Worm (Caenorhabditis elegans) whole organism, late embryonic: ENCODE results near the gene srh-87.

Source experiments
- F13H6.1 ChIP-seq: sonication (generic microtip); optimal IDR thresholded peaks from 2 replicates; lab custom pipeline; 2016; ENCODE audit warnings: missing genetic modification characterization, missing compliant biosample characterization
- K02D7.2 ChIP-seq: sonication (generic microtip); optimal IDR thresholded peaks from 2 replicates; lab custom pipeline; 2017; ENCODE audit warnings: mild to moderate bottlenecking, missing genetic modification characterization, missing compliant biosample characterization
- T23F11.4 ChIP-seq: fragments of 200-800 bp; sonication (Bioruptor generic); optimal IDR thresholded peaks from 2 replicates; lab custom pipeline; 2018; ENCODE audit warnings: mild to moderate bottlenecking, missing genetic modification characterization, missing compliant biosample characterization
- ahr-1 ChIP-seq: sonication (generic microtip); optimal IDR thresholded peaks from 2 replicates; lab custom pipeline; 2016; ENCODE audit warnings: missing genetic modification characterization, missing compliant biosample characterization
- ceh-30 ChIP-seq: fragments of 150-350 bp; optimal IDR thresholded peaks from 2 replicates; lab custom pipeline; 2014; ENCODE audit warnings: missing biosample characterization, missing genetic modification characterization
- ceh-45 ChIP-seq: fragments of 200-800 bp; sonication (Bioruptor generic); IDR thresholded peaks from 2 replicates; pipeline ENCODE4 v1.3.6; 2022; ENCODE audit warnings: missing genetic modification reagents, missing genetic modification characterization, missing compliant biosample characterization
- ceh-6 ChIP-seq: fragments of 200-800 bp; sonication (Bioruptor generic); optimal IDR thresholded peaks from 2 replicates; lab custom pipeline; 2018; ENCODE audit warnings: mild to moderate bottlenecking, missing genetic modification characterization, missing compliant biosample characterization
- ceh-9 ChIP-seq: sonication (generic microtip); optimal IDR thresholded peaks from 2 replicates; lab custom pipeline; 2016; ENCODE audit warnings: mild to moderate bottlenecking, missing genetic modification characterization, inconsistent platforms, missing compliant biosample characterization
- dve-1 ChIP-seq: sonication (generic microtip); optimal IDR thresholded peaks from 2 replicates; lab custom pipeline; 2017; ENCODE audit warnings: antibody characterized with exemption, mild to moderate bottlenecking, missing genetic modification characterization, missing compliant biosample characterization
- elt-4 ChIP-seq: sonication (generic microtip); optimal IDR thresholded peaks from 2 replicates; lab custom pipeline; 2016; ENCODE audit warnings: missing genetic modification characterization, missing compliant biosample characterization
- gmeb-2 ChIP-seq: sonication (generic microtip); optimal IDR thresholded peaks from 2 replicates; lab custom pipeline; 2016; ENCODE audit warnings: missing genetic modification characterization, inconsistent platforms, missing compliant biosample characterization
- lin-11 ChIP-seq: fragments of 200-800 bp; sonication (Bioruptor generic); optimal IDR thresholded peaks from 2 replicates; lab custom pipeline; 2018; ENCODE audit warnings: mild to moderate bottlenecking, missing genetic modification characterization, missing compliant biosample characterization
- nfya-1 ChIP-seq: sonication (generic microtip); optimal IDR thresholded peaks from 2 replicates; lab custom pipeline; 2017; ENCODE audit warnings: missing genetic modification characterization, mild to moderate bottlenecking, missing compliant biosample characterization, antibody characterized with exemption, moderate library complexity
- npax-4 ChIP-seq: sonication (generic microtip); optimal IDR thresholded peaks from 2 replicates; lab custom pipeline; 2016; ENCODE audit warnings: missing genetic modification characterization, missing compliant biosample characterization
- pha-2 ChIP-seq: sonication (generic microtip); optimal IDR thresholded peaks from 2 replicates; lab custom pipeline; 2017; ENCODE audit warnings: mild to moderate bottlenecking, missing genetic modification characterization, missing compliant biosample characterization
- pqm-1 ChIP-seq: sonication (generic microtip); optimal IDR thresholded peaks from 2 replicates; lab custom pipeline; 2016; ENCODE audit warnings: missing genetic modification characterization, missing compliant biosample characterization
- rnt-1 ChIP-seq: sonication (generic microtip); optimal IDR thresholded peaks from 2 replicates; lab custom pipeline; 2016; ENCODE audit warnings: missing genetic modification characterization, missing compliant biosample characterization
- unc-3 ChIP-seq, 2 experiments: fragments of 200-800 bp in 1 of 2; sonication (Bioruptor generic) in 1 of 2; sonication (generic microtip) in 1 of 2; conservative IDR thresholded peaks in 1 of 2; optimal IDR thresholded peaks in 1 of 2; 2 replicates each; pipeline versions ENCODE4 v1.3.6 to Lab custom; 2016 to 2022; ENCODE audit warnings: missing compliant biosample characterization in 2 of 2, missing genetic modification characterization in 2 of 2, missing genetic modification reagents in 1 of 2
- unc-55 ChIP-seq: sonication (generic microtip); optimal IDR thresholded peaks from 2 replicates; lab custom pipeline; 2017; ENCODE audit warnings: missing biosample characterization, missing genetic modification reagents, missing genetic modification characterization

srh-87 gene

DNA sequence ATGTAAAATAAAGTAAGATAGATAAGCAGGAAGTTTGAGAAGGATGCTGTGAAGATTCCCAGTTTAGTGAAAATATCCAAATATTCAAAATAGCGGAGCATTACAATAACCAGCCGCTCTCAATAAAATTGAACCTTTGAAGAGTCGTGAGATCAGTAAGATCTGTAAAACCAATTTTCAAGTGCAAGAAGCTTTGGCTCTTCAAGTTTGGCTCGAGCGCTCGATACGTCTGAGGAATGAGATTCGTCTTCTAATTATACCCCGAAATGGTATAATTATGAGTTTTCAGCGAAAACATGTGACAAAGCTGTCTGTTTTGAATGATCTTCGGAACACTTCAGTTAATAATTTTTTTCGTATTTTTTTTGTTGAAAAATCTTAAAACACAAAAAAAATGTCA, 45.6 kb downstream of the srh-87 start, which contains the start of gene str-46:
str-46 (minus strand) TSS at position 101 of the 400 bp plus-strand sequence.
- TF ChIP-seq elt-4 (tag; lab: Kevin White, UChicago) (no peak), unc-55 (GFP tag; lab: Kevin White, UChicago) (no peak), ceh-6 (GFP tag; lab: Kevin White, UChicago) (no peak), T23F11.4 (GFP tag; lab: Kevin White, UChicago) (no peak), unc-3 (GFP tag; conservative IDR thresholded peaks at IDR 0.05; lab: Robert Waterston, UW) (no peak), unc-3 (tag; optimal IDR thresholded peaks at IDR 0.05; lab: Kevin White, UChicago) (no peak), ceh-45 (GFP tag; lab: Robert Waterston, UW) (no peak), F13H6.1 (tag; lab: Kevin White, UChicago) (no peak), dve-1 (tag; lab: Kevin White, UChicago) (no peak), ahr-1 (tag; lab: Kevin White, UChicago) (no peak), pqm-1 (tag; lab: Kevin White, UChicago) (no peak), rnt-1 (tag; lab: Kevin White, UChicago) (no peak)

DNA sequence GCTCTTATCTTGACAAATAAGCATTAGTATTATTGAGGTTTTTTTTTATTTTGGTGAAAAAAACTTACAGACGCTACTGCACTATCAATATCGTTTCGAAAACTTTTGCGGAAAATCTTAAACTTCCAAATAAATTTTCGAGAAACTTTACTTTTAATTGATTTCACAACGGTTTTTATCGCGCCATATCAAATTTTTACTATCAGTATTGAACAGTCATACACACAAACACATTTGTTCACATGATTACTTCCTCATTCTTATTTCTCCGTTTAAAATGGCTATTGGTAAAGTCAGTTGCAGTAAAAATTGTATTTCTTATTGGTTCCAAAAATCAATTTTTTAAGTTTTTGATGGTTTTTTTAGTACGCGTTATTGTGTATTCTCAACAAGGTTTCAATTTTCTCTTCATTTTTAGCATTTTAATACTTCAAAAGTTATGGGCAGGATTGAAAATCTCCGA, 49.3 kb downstream of the srh-87 start, which contains the start of gene pals-32:
pals-32 (plus strand) TSS at position 413 of the 463 bp plus-strand sequence.
- TF ChIP-seq gmeb-2 (tag; lab: Kevin White, UChicago) (no peak), npax-4 (no peak), ceh-30 (no peak), nfya-1 (tag; lab: Kevin White, UChicago) (no peak), K02D7.2 (tag; lab: Kevin White, UChicago) (no peak), lin-11 (tag; lab: Kevin White, UChicago) (no peak), ceh-45 (GFP tag; lab: Robert Waterston, UW) (no peak), pha-2 (tag; lab: Kevin White, UChicago) (no peak), ceh-9 (tag; lab: Kevin White, UChicago) (no peak)
